Worm (Caenorhabditis elegans): Measurements from ENCODE around the gene tkr-3.

ce11 chrIV:5111533-5111932, 10.4 kb downstream of the tkr-3 start, which contains the start of gene AC7.3:
- TF ChIP-seq lin-39 (tag; optimal IDR thresholded peaks at IDR 0.05) (no peak), elt-3 (tag; optimal IDR thresholded peaks at IDR 0.05) (no peak), pqm-1 (tag; optimal IDR thresholded peaks at IDR 0.05) (no peak), skn-1 (tag; optimal IDR thresholded peaks at IDR 0.05) (no peak), nhr-237 (tag; optimal IDR thresholded peaks at IDR 0.05) (no peak), nhr-11 (tag; optimal IDR thresholded peaks at IDR 0.05) (no peak), R02D3.7 (tag; optimal IDR thresholded peaks at IDR 0.05) (no peak), unc-62 (GFP tag; optimal IDR thresholded peaks at IDR 0.05) (no peak)
